Worm (Caenorhabditis elegans) whole organism, mixed stage, embryonic: ENCODE results near the gene C44C10.9.

Experiments
- ham-2 ChIP-seq: fragments of 200-800 bp; sonication (Bioruptor generic); optimal IDR thresholded peaks from 2 replicates; lab custom pipeline; 2018; ENCODE audit warnings: mild to moderate bottlenecking, missing genetic modification characterization, missing compliant biosample characterization
- mls-2 ChIP-seq: sonication (generic microtip); optimal IDR thresholded peaks from 2 replicates; lab custom pipeline; 2016; ENCODE audit warnings: mild to moderate bottlenecking, missing genetic modification characterization, moderate library complexity, missing compliant biosample characterization
- pha-4 ChIP-seq: fragments of 150-350 bp; optimal IDR thresholded peaks from 2 replicates; lab custom pipeline; 2018; ENCODE audit warnings: missing biosample characterization, missing genetic modification reagents, missing genetic modification characterization
- tbx-8 ChIP-seq: fragments of 200-800 bp; sonication (Bioruptor generic); optimal IDR thresholded peaks from 2 replicates; lab custom pipeline; 2018; ENCODE audit warnings: mild to moderate bottlenecking, missing genetic modification characterization, moderate library complexity, missing compliant biosample characterization

Gene C44C10.9

ce11 chrX:11664184-11664583, 52.1 kb downstream of the C44C10.9 start:
- TF ChIP-seq tbx-8 (GFP tag; lab: Kevin White, UChicago): no peak
- peak; percentile 43 for TF ChIP-seq pha-4 (tag; lab: Kevin White, UChicago)
- no peak for TF ChIP-seq ham-2 (GFP tag; lab: Kevin White, UChicago)
- no peak for TF ChIP-seq mls-2 (tag; lab: Kevin White, UChicago)
